Worm (Caenorhabditis elegans) whole organism, L3 larva: ENCODE results near the gene kin-4.
A peak's percentile ranks its signal among the peaks of the same experiment; 100 is the strongest.

Experiments used
- aly-2 ChIP-seq: fragments of 150-350 bp; optimal IDR thresholded peaks from 2 replicates; lab custom pipeline; 2014; ENCODE audit warnings: missing biosample characterization, missing genetic modification characterization
- ama-1 ChIP-seq: fragments of 150-350 bp; optimal IDR thresholded peaks from 2 replicates; lab custom pipeline; 2018
- ceh-9 ChIP-seq: sonication (generic microtip); optimal IDR thresholded peaks from 2 replicates; lab custom pipeline; 2018; ENCODE audit warnings: missing biosample characterization, missing genetic modification characterization
- daf-12 ChIP-seq: fragments of 150-350 bp; optimal IDR thresholded peaks from 2 replicates; lab custom pipeline; 2014; ENCODE audit warnings: missing biosample characterization, missing genetic modification reagents, missing genetic modification characterization
- egl-5 ChIP-seq: fragments of 150-350 bp; optimal IDR thresholded peaks from 2 replicates; lab custom pipeline; 2017; ENCODE audit warnings: missing biosample characterization, missing genetic modification reagents, missing genetic modification characterization, inconsistent platforms
- elt-1 ChIP-seq: fragments of 150-350 bp; optimal IDR thresholded peaks from 2 replicates; lab custom pipeline; 2014; ENCODE audit warnings: missing biosample characterization, missing genetic modification characterization
- elt-2 ChIP-seq: sonication (generic microtip); optimal IDR thresholded peaks from 2 replicates; lab custom pipeline; 2016; ENCODE audit warnings: missing genetic modification reagents, mild to moderate bottlenecking, missing genetic modification characterization, missing compliant biosample characterization
- elt-3 ChIP-seq, 3 experiments: fragments of 150-350 bp in 1 of 3; sonication (generic microtip) in 2 of 3; optimal IDR thresholded peaks; 2 replicates in 2 of 3; 4 replicates in 1 of 3; lab custom pipeline; 2014 to 2017; ENCODE audit warnings: missing biosample characterization in 3 of 3, missing genetic modification characterization in 3 of 3
- eor-1 ChIP-seq, 2 experiments: fragments of 150-350 bp; optimal IDR thresholded peaks; 2 replicates each; lab custom pipeline; 2014 to 2018; ENCODE audit warnings: missing biosample characterization in 2 of 2, missing genetic modification characterization in 2 of 2
- fkh-10 ChIP-seq: sonication (generic microtip); optimal IDR thresholded peaks from 2 replicates; lab custom pipeline; 2017; ENCODE audit warnings: missing biosample characterization, missing genetic modification reagents, missing genetic modification characterization
- fkh-2 ChIP-seq: fragments of 150-350 bp; optimal IDR thresholded peaks from 2 replicates; lab custom pipeline; 2014; ENCODE audit warnings: missing biosample characterization, missing genetic modification reagents, missing genetic modification characterization
- hmg-11 ChIP-seq: sonication (generic microtip); optimal IDR thresholded peaks from 2 replicates; lab custom pipeline; 2016; ENCODE audit warnings: missing genetic modification characterization, missing compliant biosample characterization
- jun-1 ChIP-seq: fragments of 150-350 bp; optimal IDR thresholded peaks from 2 replicates; lab custom pipeline; 2014; ENCODE audit warnings: missing biosample characterization, missing genetic modification reagents, missing genetic modification characterization
- lin-15B ChIP-seq: fragments of 150-350 bp; optimal IDR thresholded peaks from 2 replicates; lab custom pipeline; 2014; ENCODE audit warnings: missing biosample characterization, missing genetic modification characterization
- lin-39 ChIP-seq: fragments of 150-350 bp; optimal IDR thresholded peaks from 2 replicates; lab custom pipeline; 2018; ENCODE audit warnings: missing biosample characterization, missing genetic modification reagents, missing genetic modification characterization
- lsy-12 ChIP-seq: sonication (generic microtip); optimal IDR thresholded peaks from 2 replicates; lab custom pipeline; 2016; ENCODE audit warnings: mild to moderate bottlenecking, missing genetic modification characterization, missing compliant biosample characterization
- mdl-1 ChIP-seq: fragments of 150-350 bp; optimal IDR thresholded peaks from 2 replicates; lab custom pipeline; 2014; ENCODE audit warnings: missing biosample characterization, missing genetic modification characterization
- mml-1 ChIP-seq: fragments of 150-350 bp; sonication (generic microtip); optimal IDR thresholded peaks from 3 replicates; lab custom pipeline; 2014; ENCODE audit warnings: missing biosample characterization, missing genetic modification characterization
- nfya-1 ChIP-seq: sonication (generic microtip); optimal IDR thresholded peaks from 2 replicates; lab custom pipeline; 2017; ENCODE audit warnings: missing genetic modification characterization, mild to moderate bottlenecking, missing compliant biosample characterization, antibody characterized with exemption, moderate library complexity; ENCODE audit not compliant: insufficient read depth
- nhr-11 ChIP-seq: fragments of 150-350 bp; optimal IDR thresholded peaks from 2 replicates; lab custom pipeline; 2014; ENCODE audit warnings: missing biosample characterization, missing genetic modification characterization
- nhr-23 ChIP-seq: fragments of 150-350 bp; optimal IDR thresholded peaks from 2 replicates; lab custom pipeline; 2014; ENCODE audit warnings: missing biosample characterization, missing genetic modification reagents, missing genetic modification characterization
- nhr-25 ChIP-seq: sonication (generic microtip); optimal IDR thresholded peaks from 2 replicates; lab custom pipeline; 2017; ENCODE audit warnings: missing biosample characterization, missing genetic modification characterization
- nhr-28 ChIP-seq: fragments of 150-350 bp; optimal IDR thresholded peaks from 2 replicates; lab custom pipeline; 2014; ENCODE audit warnings: missing biosample characterization, missing genetic modification characterization
- nhr-67 ChIP-seq: fragments of 150-350 bp; optimal IDR thresholded peaks from 2 replicates; lab custom pipeline; 2014; ENCODE audit warnings: missing biosample characterization, missing genetic modification characterization
- nhr-76 ChIP-seq: fragments of 150-350 bp; sonication (generic microtip); optimal IDR thresholded peaks from 5 replicates; lab custom pipeline; 2014; ENCODE audit warnings: missing biosample characterization, missing genetic modification characterization
- pha-4 ChIP-seq: fragments of 150-350 bp; optimal IDR thresholded peaks from 2 replicates; lab custom pipeline; 2014; ENCODE audit warnings: missing biosample characterization, missing genetic modification reagents, missing genetic modification characterization
- pqm-1 ChIP-seq: fragments of 150-350 bp; optimal IDR thresholded peaks from 2 replicates; lab custom pipeline; 2017; ENCODE audit warnings: missing biosample characterization, missing genetic modification characterization, inconsistent platforms
- sea-2 ChIP-seq: fragments of 150-350 bp; sonication (generic microtip); optimal IDR thresholded peaks from 4 replicates; lab custom pipeline; 2014; ENCODE audit warnings: missing biosample characterization, missing genetic modification reagents, missing genetic modification characterization
- skn-1 ChIP-seq: fragments of 150-350 bp; optimal IDR thresholded peaks from 2 replicates; lab custom pipeline; 2014; ENCODE audit warnings: missing biosample characterization, missing genetic modification characterization
- snpc-4 ChIP-seq: fragments of 150-350 bp; optimal IDR thresholded peaks from 2 replicates; lab custom pipeline; 2014; ENCODE audit warnings: missing biosample characterization, missing genetic modification characterization
- unc-39 ChIP-seq: sonication (generic microtip); optimal IDR thresholded peaks from 4 replicates; lab custom pipeline; 2017; ENCODE audit warnings: missing biosample characterization, missing genetic modification characterization
- zag-1 ChIP-seq: fragments of 150-350 bp; optimal IDR thresholded peaks from 2 replicates; lab custom pipeline; 2014; ENCODE audit warnings: missing biosample characterization, missing genetic modification characterization
- ztf-11 ChIP-seq: fragments of 150-350 bp; optimal IDR thresholded peaks from 2 replicates; lab custom pipeline; 2014; ENCODE audit warnings: missing biosample characterization, missing genetic modification characterization
- ztf-4 ChIP-seq: fragments of 150-350 bp; optimal IDR thresholded peaks from 2 replicates; lab custom pipeline; 2014; ENCODE audit warnings: missing biosample characterization, missing genetic modification characterization

kin-4 gene

DNA sequence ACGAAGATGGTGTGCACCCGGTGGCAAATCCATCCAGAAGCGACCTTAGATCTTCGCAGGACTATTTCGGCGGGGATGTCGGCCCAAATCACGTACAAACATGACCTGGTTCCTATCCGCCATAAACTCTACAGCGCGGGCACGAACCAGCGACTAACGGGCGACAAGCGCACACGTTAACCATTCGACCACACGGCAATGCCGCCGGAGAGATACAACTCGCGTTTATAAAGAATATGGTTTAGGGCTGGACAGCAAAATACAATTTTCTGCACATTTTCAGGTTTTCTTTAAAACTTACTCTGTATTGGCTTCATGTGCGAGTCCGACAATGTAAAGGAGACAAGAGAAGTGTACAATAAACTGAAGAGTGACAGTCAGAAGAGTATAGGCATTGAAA lies 48.5 kb downstream of the kin-4 start (continued):
- TF ChIP-seq elt-3 (tag; optimal IDR thresholded peaks at IDR 0.05; lab: Kevin White, UChicago), result no peak
- TF ChIP-seq nhr-76, result peak; percentile 26
- peak; percentile 45 for TF ChIP-seq snpc-4
- TF ChIP-seq daf-12 (tag; lab: Kevin White, UChicago), result no peak
- peak; percentile 60 for TF ChIP-seq aly-2 (tag; lab: Kevin White, UChicago)
- peak; percentile 10 for TF ChIP-seq lin-15B
- no peak for TF ChIP-seq pqm-1 (tag; lab: Kevin White, UChicago)
- TF ChIP-seq unc-39 (tag; lab: Kevin White, UChicago), result no peak
- TF ChIP-seq mml-1, result no peak
- no peak for TF ChIP-seq eor-1 (tag; optimal IDR thresholded peaks at IDR 0.05; lab: Kevin White, UChicago)
- TF ChIP-seq nfya-1 (tag; lab: Kevin White, UChicago), result peak; percentile 53
- no peak for TF ChIP-seq sea-2 (GFP tag; lab: Kevin White, UChicago)
- peak; percentile 76 for TF ChIP-seq nhr-23 (tag; lab: Kevin White, UChicago)
- TF ChIP-seq hmg-11 (tag; lab: Kevin White, UChicago), result peak; percentile 82
- TF ChIP-seq ztf-11 (tag; lab: Kevin White, UChicago), result no peak

DNA sequence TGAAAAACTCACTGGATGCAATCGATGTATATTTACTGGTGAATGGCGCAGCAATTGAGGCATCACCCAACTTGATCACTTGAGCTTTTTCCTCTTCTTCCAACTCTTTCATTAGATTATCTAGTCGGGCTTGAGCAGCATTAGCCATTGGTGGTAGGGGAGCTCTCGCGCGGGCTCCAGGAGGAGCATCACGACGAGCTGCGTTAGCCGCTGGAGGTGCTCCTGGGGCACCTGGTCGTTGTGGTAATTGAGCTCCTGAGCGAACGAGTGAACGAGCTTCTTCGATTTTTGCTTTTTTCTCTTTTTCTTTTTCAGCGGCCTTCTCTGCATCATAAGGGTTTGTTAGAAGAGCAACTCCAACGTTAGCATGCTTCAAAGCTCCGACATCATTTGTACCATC lies 49.5 kb downstream of the kin-4 start:
- TF ChIP-seq nhr-67 (tag; lab: Kevin White, UChicago) (no peak), mdl-1 (tag; lab: Kevin White, UChicago) (no peak), lin-39 (tag; lab: Kevin White, UChicago) (no peak), lin-15B (no peak), zag-1 (tag; lab: Kevin White, UChicago) (no peak), fkh-2 (tag; lab: Kevin White, UChicago) (no peak), ama-1 (lab: Kevin White, UChicago) (no peak), nhr-11 (no peak), elt-1 (tag; lab: Kevin White, UChicago) (no peak), lsy-12 (tag; lab: Kevin White, UChicago) (no peak), daf-12 (tag; lab: Kevin White, UChicago) (no peak)

DNA sequence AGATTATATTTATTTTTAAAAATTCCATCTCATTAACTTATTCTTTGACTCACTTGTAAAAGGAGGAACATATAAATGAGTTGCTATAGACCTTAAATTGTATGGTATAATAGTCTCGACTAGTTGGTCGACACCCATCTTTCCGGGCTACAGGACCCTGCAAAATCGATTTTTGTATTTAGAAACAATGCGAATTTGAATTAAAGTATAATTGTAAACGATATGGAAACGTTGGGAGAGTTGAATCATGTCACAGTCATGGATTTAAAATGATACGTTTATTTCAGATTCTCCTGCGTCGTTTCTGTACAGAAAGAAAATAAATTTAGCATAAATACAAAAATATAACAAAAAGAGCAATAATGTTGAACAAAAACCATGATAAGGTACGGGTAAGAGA lies 53.6 kb downstream of the kin-4 start, which contains the start of gene catp-8:
Gene catp-8, minus strand, starts transcription at position 157 of the 400 bp plus-strand sequence.
- TF ChIP-seq ama-1 (lab: Kevin White, UChicago) (peak; percentile 73), ztf-4 (no peak), fkh-10 (GFP tag; lab: Kevin White, UChicago) (no peak), elt-2 (tag; lab: Kevin White, UChicago) (no peak), aly-2 (tag; lab: Kevin White, UChicago) (no peak), hmg-11 (tag; lab: Kevin White, UChicago) (no peak), elt-1 (tag; lab: Kevin White, UChicago) (no peak), ztf-11 (tag; lab: Kevin White, UChicago) (no peak)

DNA sequence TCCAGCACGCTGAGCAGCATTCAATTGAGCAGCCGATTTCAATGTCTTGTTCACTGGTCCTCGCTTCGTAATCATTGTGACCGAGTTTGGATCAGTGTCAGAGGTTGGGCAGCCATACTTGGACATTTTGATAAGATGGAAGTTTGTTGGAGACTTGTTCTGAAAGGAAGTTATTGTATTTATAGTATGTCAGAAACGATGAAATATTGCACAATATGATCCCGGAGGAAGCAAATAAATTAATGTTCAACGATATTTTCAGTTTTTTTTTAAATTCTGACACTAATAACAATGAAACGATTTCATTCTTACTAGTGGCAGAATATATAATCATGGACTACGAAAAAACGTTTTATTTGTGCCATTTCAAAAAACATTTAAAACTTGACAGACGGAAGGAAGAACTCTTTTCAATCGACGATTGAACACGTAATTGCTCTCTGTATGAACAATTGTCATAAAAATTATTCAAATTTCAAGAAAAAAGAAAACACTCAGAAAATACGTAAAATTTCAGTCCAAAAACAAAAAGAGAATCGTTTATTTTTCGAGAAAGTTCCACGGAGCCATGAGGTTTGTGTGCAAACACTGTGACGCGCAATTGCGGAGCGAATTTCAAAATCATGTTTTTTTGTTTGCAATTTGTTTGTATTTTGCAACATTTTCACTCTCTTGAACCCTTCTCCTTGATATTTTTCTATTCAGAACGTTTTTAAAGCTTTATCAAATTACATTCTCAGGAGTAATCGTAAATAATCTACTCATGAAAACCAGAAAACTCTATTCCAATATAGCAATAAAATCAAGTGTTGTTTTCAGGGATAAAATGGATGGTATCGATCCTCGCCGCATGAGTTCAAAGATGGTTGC lies 54.7 kb downstream of the kin-4 start, which contains the start of the genes mbf-1 and nse-4:
Gene mbf-1, minus strand, starts transcription at position 343 of the 870 bp plus-strand sequence.
Gene nse-4, plus strand, starts transcription at position 820 of the 870 bp plus-strand sequence.
- no peak for TF ChIP-seq nhr-67 (tag; lab: Kevin White, UChicago)
- no peak for TF ChIP-seq nhr-28 (tag; lab: Kevin White, UChicago)
- peak; percentile 45 for TF ChIP-seq fkh-10 (GFP tag; lab: Kevin White, UChicago)
- peak; percentile 60 for TF ChIP-seq pha-4
- TF ChIP-seq elt-3 (tag; optimal IDR thresholded peaks at IDR 0.05; lab: Kevin White, UChicago), result no peak
- peak; percentile 52 for TF ChIP-seq nhr-23 (tag; lab: Kevin White, UChicago)
- peak; percentile 45 for TF ChIP-seq nhr-25
- peak; percentile 71 for TF ChIP-seq skn-1 (tag; lab: Kevin White, UChicago)
- no peak for TF ChIP-seq egl-5
- TF ChIP-seq lsy-12 (tag; lab: Kevin White, UChicago), result peak; percentile 31
- TF ChIP-seq ama-1 (lab: Kevin White, UChicago), result peak; percentile 53
- TF ChIP-seq lin-15B, result peak; percentile 49
- no peak for TF ChIP-seq ztf-11 (tag; lab: Kevin White, UChicago)
- no peak for TF ChIP-seq ceh-9 (tag; lab: Kevin White, UChicago)
- peak; percentile 53 for TF ChIP-seq jun-1 (tag; lab: Kevin White, UChicago)
- TF ChIP-seq hmg-11 (tag; lab: Kevin White, UChicago), result peak; percentile 46
- TF ChIP-seq pqm-1 (tag; lab: Kevin White, UChicago), result no peak
- peak in 1 of 2 experiments; percentile 62 for TF ChIP-seq eor-1 (tag; optimal IDR thresholded peaks at IDR 0.05; lab: Kevin White, UChicago)
- TF ChIP-seq elt-2 (tag; lab: Kevin White, UChicago), result peak; percentile 38
- TF ChIP-seq nfya-1 (tag; lab: Kevin White, UChicago), result peak; percentile 79
- peak; percentile 28 for TF ChIP-seq snpc-4
